Worm (Caenorhabditis elegans): ENCODE data around the gene Y41C4A.22.

The Y41C4A.22 gene

DNA sequence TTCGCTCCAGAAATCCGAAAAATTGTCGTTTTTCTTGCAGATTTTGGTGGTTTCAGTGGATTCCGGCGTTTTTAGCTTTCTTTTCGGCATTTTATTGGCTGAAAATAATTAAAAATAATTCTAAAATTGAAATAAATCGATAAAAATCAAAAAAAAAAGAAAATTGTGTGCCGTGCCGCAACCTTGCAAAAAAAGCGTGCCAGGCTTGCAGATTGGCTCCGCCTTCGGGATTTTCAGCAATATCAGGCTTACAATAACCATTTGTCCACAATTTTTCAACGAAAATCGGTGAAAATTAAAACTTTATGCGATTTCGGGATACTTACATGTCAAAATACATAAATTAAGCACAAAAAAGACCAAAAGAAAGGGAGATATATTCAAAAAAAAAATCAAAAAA lies 23.5 kb downstream of the Y41C4A.22 start, which contains the start of gene Y41C4A.9:
TSS of gene Y41C4A.9 (minus strand) at position 98 of the 400 bp plus-strand sequence.
- TF ChIP-seq snpc-4 (tag; optimal IDR thresholded peaks at IDR 0.05) = no peak
- TF ChIP-seq unc-39 (tag; optimal IDR thresholded peaks at IDR 0.05) = no peak
- TF ChIP-seq elt-2 (tag; optimal IDR thresholded peaks at IDR 0.05) = no peak
- no peak for TF ChIP-seq nhr-67 (tag; optimal IDR thresholded peaks at IDR 0.05)
- TF ChIP-seq nhr-23 (tag; optimal IDR thresholded peaks at IDR 0.05) = no peak
- TF ChIP-seq zag-1 (tag; optimal IDR thresholded peaks at IDR 0.05) = no peak
- TF ChIP-seq ceh-28 (tag; optimal IDR thresholded peaks at IDR 0.05) = no peak
- TF ChIP-seq ceh-9 (tag; optimal IDR thresholded peaks at IDR 0.05) = no peak
- TF ChIP-seq tbx-2 (tag; optimal IDR thresholded peaks at IDR 0.05) = no peak
- no peak for TF ChIP-seq elt-1 (tag; optimal IDR thresholded peaks at IDR 0.05)
- no peak for TF ChIP-seq lin-15B (tag; optimal IDR thresholded peaks at IDR 0.05)
- TF ChIP-seq fkh-2 (tag; optimal IDR thresholded peaks at IDR 0.05) = no peak
- TF ChIP-seq ama-1 (optimal IDR thresholded peaks at IDR 0.05) = no peak
- TF ChIP-seq mdl-1 (tag; optimal IDR thresholded peaks at IDR 0.05) = no peak

- peak; percentile 81 for TF ChIP-seq lin-15B (tag; optimal IDR thresholded peaks at IDR 0.05)
- peak; percentile 42 for TF ChIP-seq snpc-4 (tag; optimal IDR thresholded peaks at IDR 0.05)
- peak; percentile 7 for TF ChIP-seq tbx-2 (tag; optimal IDR thresholded peaks at IDR 0.05)
- TF ChIP-seq ceh-82 (tag; optimal IDR thresholded peaks at IDR 0.05) = no peak
- no peak for TF ChIP-seq sea-2 (GFP tag; optimal IDR thresholded peaks at IDR 0.05)
- no peak for TF ChIP-seq ZK546.5 (tag; optimal IDR thresholded peaks at IDR 0.05)
- no peak for TF ChIP-seq ceh-16 (tag; optimal IDR thresholded peaks at IDR 0.05)
- TF ChIP-seq nhr-43 (tag; optimal IDR thresholded peaks at IDR 0.05; ENCODE audit: poor library complexity, severe bottlenecking) = no peak
- TF ChIP-seq fos-1 (tag; optimal IDR thresholded peaks at IDR 0.05) = no peak
- TF ChIP-seq skn-1 (tag; optimal IDR thresholded peaks at IDR 0.05) = peak; percentile 3
- TF ChIP-seq lin-39 (tag; optimal IDR thresholded peaks at IDR 0.05) = peak; percentile 9
- no peak for TF ChIP-seq egl-27 (tag; optimal IDR thresholded peaks at IDR 0.05)
- TF ChIP-seq fkh-10 (GFP tag; optimal IDR thresholded peaks at IDR 0.05) = no peak
- peak; percentile 98 for TF ChIP-seq pha-4 (tag; optimal IDR thresholded peaks at IDR 0.05)
- TF ChIP-seq ceh-28 (tag; optimal IDR thresholded peaks at IDR 0.05) = peak; percentile 37
- TF ChIP-seq nhr-25 (tag; optimal IDR thresholded peaks at IDR 0.05) = peak; percentile 47
- TF ChIP-seq aly-2 (tag; optimal IDR thresholded peaks at IDR 0.05) = no peak
- TF ChIP-seq unc-62 (GFP tag; optimal IDR thresholded peaks at IDR 0.05) = no peak
- peak; percentile 55 for TF ChIP-seq nhr-23 (tag; optimal IDR thresholded peaks at IDR 0.05)
- TF ChIP-seq fkh-2 (tag; optimal IDR thresholded peaks at IDR 0.05) = no peak
- no peak for TF ChIP-seq zag-1 (tag; optimal IDR thresholded peaks at IDR 0.05)
- no peak for TF ChIP-seq nhr-11 (tag; optimal IDR thresholded peaks at IDR 0.05)
- TF ChIP-seq lsy-12 (tag; optimal IDR thresholded peaks at IDR 0.05) = no peak
- no peak for TF ChIP-seq ztf-11 (tag; optimal IDR thresholded peaks at IDR 0.05)
- TF ChIP-seq nhr-76 (tag; optimal IDR thresholded peaks at IDR 0.05) = no peak
- TF ChIP-seq jun-1 (tag; optimal IDR thresholded peaks at IDR 0.05) = no peak
- no peak for TF ChIP-seq mdl-1 (tag; optimal IDR thresholded peaks at IDR 0.05)
- TF ChIP-seq nhr-28 (tag; optimal IDR thresholded peaks at IDR 0.05) = no peak
- peak; percentile 64 for TF ChIP-seq nfya-1 (tag; optimal IDR thresholded peaks at IDR 0.05; ENCODE audit: insufficient read depth)
- no peak for TF ChIP-seq ama-1 (optimal IDR thresholded peaks at IDR 0.05)
- no peak for TF ChIP-seq eor-1 (tag; optimal IDR thresholded peaks at IDR 0.05)
- no peak for TF ChIP-seq elt-1 (tag; optimal IDR thresholded peaks at IDR 0.05)
- no peak for TF ChIP-seq nhr-12 (tag; optimal IDR thresholded peaks at IDR 0.05)
- TF ChIP-seq daf-12 (tag; optimal IDR thresholded peaks at IDR 0.05) = no peak
- TF ChIP-seq mml-1 (tag; optimal IDR thresholded peaks at IDR 0.05) = no peak
- TF ChIP-seq egl-5 (tag; optimal IDR thresholded peaks at IDR 0.05) = no peak
- TF ChIP-seq nhr-237 (tag; optimal IDR thresholded peaks at IDR 0.05) = no peak
- no peak for TF ChIP-seq ceh-9 (tag; optimal IDR thresholded peaks at IDR 0.05)
- TF ChIP-seq pqm-1 (tag; optimal IDR thresholded peaks at IDR 0.05) = no peak
- TF ChIP-seq nhr-77 (tag; optimal IDR thresholded peaks at IDR 0.05) = no peak
- TF ChIP-seq hmg-11 (tag; optimal IDR thresholded peaks at IDR 0.05) = peak; percentile 85
- no peak for TF ChIP-seq R02D3.7 (tag; optimal IDR thresholded peaks at IDR 0.05)
- TF ChIP-seq ztf-4 (tag; optimal IDR thresholded peaks at IDR 0.05) = no peak
- TF ChIP-seq elt-2 (tag; optimal IDR thresholded peaks at IDR 0.05) = peak; percentile 25
- TF ChIP-seq elt-3 (tag; optimal IDR thresholded peaks at IDR 0.05) = no peak
These were observed 24.4 kb downstream of the Y41C4A.22 start, which contains the start of the genes elb-1 and Y41C4A.11 for ce11 chrIII:11719400-11719875. elb-1 (minus strand) TSS chrIII:11719450. Y41C4A.11 (plus strand) TSS chrIII:11719860.

All from whole organism, L3 larva.